Worm (Caenorhabditis elegans) whole organism, L3 larva: ENCODE data around the gene F46E10.18.

ENCODE experiments used
- ZK546.5 ChIP-seq: sonication (generic microtip); optimal IDR thresholded peaks from 2 replicates; lab custom pipeline; 2017; ENCODE audit warnings: missing biosample characterization, missing genetic modification characterization
- aly-2 ChIP-seq: fragments of 150-350 bp; optimal IDR thresholded peaks from 2 replicates; lab custom pipeline; 2014; ENCODE audit warnings: missing biosample characterization, missing genetic modification characterization
- ama-1 ChIP-seq: fragments of 150-350 bp; optimal IDR thresholded peaks from 2 replicates; lab custom pipeline; 2018
- ceh-16 ChIP-seq: sonication (generic microtip); optimal IDR thresholded peaks from 2 replicates; lab custom pipeline; 2017; ENCODE audit warnings: missing biosample characterization, missing genetic modification characterization
- ceh-28 ChIP-seq: fragments of 150-350 bp; optimal IDR thresholded peaks from 2 replicates; lab custom pipeline; 2014; ENCODE audit warnings: missing biosample characterization, missing genetic modification reagents, missing genetic modification characterization
- egl-5 ChIP-seq: fragments of 150-350 bp; optimal IDR thresholded peaks from 2 replicates; lab custom pipeline; 2017; ENCODE audit warnings: missing biosample characterization, missing genetic modification reagents, missing genetic modification characterization, inconsistent platforms
- elt-2 ChIP-seq: sonication (generic microtip); optimal IDR thresholded peaks from 2 replicates; lab custom pipeline; 2016; ENCODE audit warnings: missing genetic modification reagents, mild to moderate bottlenecking, missing genetic modification characterization, missing compliant biosample characterization
- elt-3 ChIP-seq, 3 experiments: fragments of 150-350 bp in 1 of 3; sonication (generic microtip) in 2 of 3; optimal IDR thresholded peaks; 2 replicates in 2 of 3; 4 replicates in 1 of 3; lab custom pipeline; 2014 to 2017; ENCODE audit warnings: missing biosample characterization in 3 of 3, missing genetic modification characterization in 3 of 3
- fkh-2 ChIP-seq: fragments of 150-350 bp; optimal IDR thresholded peaks from 2 replicates; lab custom pipeline; 2014; ENCODE audit warnings: missing biosample characterization, missing genetic modification reagents, missing genetic modification characterization
- hmg-11 ChIP-seq: sonication (generic microtip); optimal IDR thresholded peaks from 2 replicates; lab custom pipeline; 2016; ENCODE audit warnings: missing genetic modification characterization, missing compliant biosample characterization
- jun-1 ChIP-seq: fragments of 150-350 bp; optimal IDR thresholded peaks from 2 replicates; lab custom pipeline; 2014; ENCODE audit warnings: missing biosample characterization, missing genetic modification reagents, missing genetic modification characterization
- lin-15B ChIP-seq: fragments of 150-350 bp; optimal IDR thresholded peaks from 2 replicates; lab custom pipeline; 2014; ENCODE audit warnings: missing biosample characterization, missing genetic modification characterization
- lin-39 ChIP-seq: fragments of 150-350 bp; optimal IDR thresholded peaks from 2 replicates; lab custom pipeline; 2018; ENCODE audit warnings: missing biosample characterization, missing genetic modification reagents, missing genetic modification characterization
- lsy-12 ChIP-seq: sonication (generic microtip); optimal IDR thresholded peaks from 2 replicates; lab custom pipeline; 2016; ENCODE audit warnings: mild to moderate bottlenecking, missing genetic modification characterization, missing compliant biosample characterization
- mdl-1 ChIP-seq: fragments of 150-350 bp; optimal IDR thresholded peaks from 2 replicates; lab custom pipeline; 2014; ENCODE audit warnings: missing biosample characterization, missing genetic modification characterization
- mml-1 ChIP-seq: fragments of 150-350 bp; sonication (generic microtip); optimal IDR thresholded peaks from 3 replicates; lab custom pipeline; 2014; ENCODE audit warnings: missing biosample characterization, missing genetic modification characterization
- nfya-1 ChIP-seq: sonication (generic microtip); optimal IDR thresholded peaks from 2 replicates; lab custom pipeline; 2017; ENCODE audit warnings: missing genetic modification characterization, mild to moderate bottlenecking, missing compliant biosample characterization, antibody characterized with exemption, moderate library complexity; ENCODE audit not compliant: insufficient read depth
- nhr-11 ChIP-seq: fragments of 150-350 bp; optimal IDR thresholded peaks from 2 replicates; lab custom pipeline; 2014; ENCODE audit warnings: missing biosample characterization, missing genetic modification characterization
- nhr-23 ChIP-seq: fragments of 150-350 bp; optimal IDR thresholded peaks from 2 replicates; lab custom pipeline; 2014; ENCODE audit warnings: missing biosample characterization, missing genetic modification reagents, missing genetic modification characterization
- nhr-25 ChIP-seq: sonication (generic microtip); optimal IDR thresholded peaks from 2 replicates; lab custom pipeline; 2017; ENCODE audit warnings: missing biosample characterization, missing genetic modification characterization
- nhr-28 ChIP-seq: fragments of 150-350 bp; optimal IDR thresholded peaks from 2 replicates; lab custom pipeline; 2014; ENCODE audit warnings: missing biosample characterization, missing genetic modification characterization
- nhr-43 ChIP-seq: sonication (generic microtip); optimal IDR thresholded peaks from 2 replicates; lab custom pipeline; 2016; ENCODE audit warnings: mild to moderate bottlenecking, missing genetic modification characterization, missing compliant biosample characterization; ENCODE audit not compliant: poor library complexity, severe bottlenecking
- nhr-67 ChIP-seq: fragments of 150-350 bp; optimal IDR thresholded peaks from 2 replicates; lab custom pipeline; 2014; ENCODE audit warnings: missing biosample characterization, missing genetic modification characterization
- nhr-76 ChIP-seq: fragments of 150-350 bp; sonication (generic microtip); optimal IDR thresholded peaks from 5 replicates; lab custom pipeline; 2014; ENCODE audit warnings: missing biosample characterization, missing genetic modification characterization
- nhr-77 ChIP-seq: fragments of 150-350 bp; optimal IDR thresholded peaks from 2 replicates; lab custom pipeline; 2014; ENCODE audit warnings: missing biosample characterization, missing genetic modification characterization
- pha-4 ChIP-seq: fragments of 150-350 bp; optimal IDR thresholded peaks from 2 replicates; lab custom pipeline; 2014; ENCODE audit warnings: missing biosample characterization, missing genetic modification reagents, missing genetic modification characterization
- pqm-1 ChIP-seq: fragments of 150-350 bp; optimal IDR thresholded peaks from 2 replicates; lab custom pipeline; 2017; ENCODE audit warnings: missing biosample characterization, missing genetic modification characterization, inconsistent platforms
- skn-1 ChIP-seq: fragments of 150-350 bp; optimal IDR thresholded peaks from 2 replicates; lab custom pipeline; 2014; ENCODE audit warnings: missing biosample characterization, missing genetic modification characterization
- snpc-4 ChIP-seq: fragments of 150-350 bp; optimal IDR thresholded peaks from 2 replicates; lab custom pipeline; 2014; ENCODE audit warnings: missing biosample characterization, missing genetic modification characterization
- tbx-2 ChIP-seq: sonication (generic microtip); optimal IDR thresholded peaks from 2 replicates; lab custom pipeline; 2016; ENCODE audit warnings: mild to moderate bottlenecking, missing genetic modification characterization, missing compliant biosample characterization
- unc-39 ChIP-seq: sonication (generic microtip); optimal IDR thresholded peaks from 4 replicates; lab custom pipeline; 2017; ENCODE audit warnings: missing biosample characterization, missing genetic modification characterization
- unc-62 ChIP-seq: fragments of 150-350 bp; sonication (generic microtip); optimal IDR thresholded peaks from 4 replicates; lab custom pipeline; 2014; ENCODE audit warnings: missing biosample characterization, missing genetic modification reagents, missing genetic modification characterization
- ztf-11 ChIP-seq: fragments of 150-350 bp; optimal IDR thresholded peaks from 2 replicates; lab custom pipeline; 2014; ENCODE audit warnings: missing biosample characterization, missing genetic modification characterization

The F46E10.18 gene

DNA sequence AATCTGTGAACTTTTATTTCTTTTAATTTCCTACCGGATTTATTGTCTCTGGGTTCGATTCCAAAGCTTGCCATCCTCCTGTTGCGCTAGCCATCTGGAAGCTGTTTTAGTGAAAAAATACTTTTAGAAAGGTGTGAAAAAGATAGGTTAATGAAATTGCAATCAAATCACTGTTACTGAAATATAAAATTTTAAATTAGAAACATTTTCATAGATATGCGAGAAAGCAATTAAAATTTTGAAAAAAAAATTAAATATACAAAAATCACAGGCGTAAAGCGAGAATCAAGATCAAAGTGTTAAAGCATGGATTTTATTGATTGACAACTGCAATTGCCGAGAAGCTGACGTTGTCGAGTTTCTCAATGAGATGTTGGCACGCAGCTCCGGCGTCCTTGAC lies 11.1 kb upstream of the F46E10.18 start, which contains the start of gene ubh-2:
TSS of gene ubh-2 (minus strand) at position 101 of the 400 bp plus-strand sequence.
- TF ChIP-seq pha-4 (tag; lab: Kevin White, UChicago), result no peak
- no peak for TF ChIP-seq ztf-11 (tag; lab: Kevin White, UChicago)
- no peak for TF ChIP-seq fkh-2 (tag; lab: Kevin White, UChicago)
- no peak for TF ChIP-seq mdl-1
- no peak for TF ChIP-seq nhr-28 (tag; lab: Kevin White, UChicago)

ce11 chrV:6510622-6511021 lies 10.2 kb upstream of the F46E10.18 start:
- TF ChIP-seq nhr-76 (tag; lab: Kevin White, UChicago) (no peak), jun-1 (tag; lab: Kevin White, UChicago) (no peak), lsy-12 (tag; lab: Kevin White, UChicago) (no peak), nhr-28 (tag; lab: Kevin White, UChicago) (no peak)
- TF ChIP-seq, all 47 proteins: peak for 0

- TF ChIP-seq snpc-4 (tag; lab: Kevin White, UChicago) (no peak), ama-1 (lab: Kevin White, UChicago) (peak; percentile 52), nhr-67 (no peak), mdl-1 (no peak), hmg-11 (tag; lab: Kevin White, UChicago) (no peak), nhr-11 (tag; lab: Kevin White, UChicago) (no peak), nhr-23 (tag; lab: Kevin White, UChicago) (peak; percentile 51), ZK546.5 (no peak), elt-3 (tag; optimal IDR thresholded peaks at IDR 0.05; lab: Kevin White, UChicago) (peak in 1 of 3 experiments; percentile 25)
- TF ChIP-seq, all 47 proteins: peak for 3
Observed at ce11 chrV:6511121-6511520, 9.7 kb upstream of the F46E10.18 start, which contains the start of gene ubh-1. Gene ubh-1 (minus strand): TSS chrV:6511409.

DNA sequence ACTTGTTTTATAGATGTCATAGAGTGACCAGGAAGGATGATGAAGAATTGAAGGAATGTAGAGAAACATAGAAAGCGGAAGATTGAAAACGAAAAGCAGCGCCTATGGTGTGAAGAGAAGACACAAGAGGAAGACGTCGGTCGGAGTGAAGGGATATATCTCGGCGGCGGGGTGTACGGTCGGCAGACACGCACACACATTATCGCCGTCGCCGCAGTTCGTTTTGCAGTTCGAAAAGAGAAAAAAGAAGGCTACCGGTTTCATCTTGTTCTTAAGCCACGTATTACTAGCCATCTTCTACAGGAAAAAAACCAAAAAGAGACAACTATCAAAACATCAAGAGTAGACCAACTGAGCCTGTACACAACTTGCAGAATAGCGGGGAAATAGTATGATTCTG lies 7.5 kb upstream of the F46E10.18 start:
- TF ChIP-seq lsy-12 (tag; lab: Kevin White, UChicago) (no peak), snpc-4 (tag; lab: Kevin White, UChicago) (no peak), unc-39 (tag; lab: Kevin White, UChicago) (no peak), pqm-1 (tag; lab: Kevin White, UChicago) (no peak), ceh-16 (tag; lab: Kevin White, UChicago) (no peak), lin-39 (no peak), ZK546.5 (no peak), nhr-28 (tag; lab: Kevin White, UChicago) (no peak), nhr-43 (tag; lab: Kevin White, UChicago) (peak; percentile 28), mdl-1 (no peak), nhr-25 (tag; lab: Kevin White, UChicago) (peak; percentile 68), hmg-11 (tag; lab: Kevin White, UChicago) (no peak), fkh-2 (tag; lab: Kevin White, UChicago) (no peak), nhr-23 (tag; lab: Kevin White, UChicago) (peak; percentile 1), skn-1 (no peak), ceh-28 (tag; lab: Kevin White, UChicago) (no peak), ama-1 (lab: Kevin White, UChicago) (no peak)

DNA sequence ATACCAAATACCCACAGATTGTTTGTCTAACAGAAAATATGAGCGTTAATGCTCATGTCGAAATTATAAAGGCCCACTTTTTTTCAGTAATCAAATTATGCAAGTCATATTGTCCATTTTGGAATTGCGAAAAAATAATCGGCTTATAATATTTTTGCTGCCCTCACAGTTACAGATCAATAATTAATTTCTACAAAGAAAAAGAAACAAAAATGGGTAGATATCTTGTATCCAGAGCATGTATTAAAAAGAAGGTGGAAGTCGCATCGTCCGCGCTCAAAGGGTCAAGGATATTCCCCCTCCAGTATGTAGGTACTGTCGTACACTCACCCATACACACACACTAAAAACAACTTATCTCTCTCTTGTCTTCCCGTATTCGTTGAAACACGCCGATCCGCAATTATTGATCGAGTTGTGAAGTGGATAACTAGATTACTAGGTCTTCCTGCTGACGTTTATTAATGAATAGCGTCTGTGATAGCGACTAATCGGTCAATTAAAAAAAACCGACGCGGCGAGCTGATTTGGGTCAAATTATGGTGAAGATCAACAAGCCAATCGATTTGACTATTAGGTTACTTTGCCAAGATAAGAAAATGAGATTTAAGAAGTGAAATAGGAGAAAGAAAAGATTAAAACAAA lies 6.9 kb upstream of the F46E10.18 start:
- peak; percentile 18 for TF ChIP-seq nhr-43 (tag; lab: Kevin White, UChicago)
- TF ChIP-seq nhr-23 (tag; lab: Kevin White, UChicago), result peak; percentile 92
- no peak for TF ChIP-seq elt-2 (tag; lab: Kevin White, UChicago)
- TF ChIP-seq pqm-1 (tag; lab: Kevin White, UChicago), result no peak
- peak; percentile 46 for TF ChIP-seq ceh-28 (tag; lab: Kevin White, UChicago)
- TF ChIP-seq, all 47 proteins: peak for 3

- TF ChIP-seq unc-62 (GFP tag; lab: Kevin White, UChicago) (no peak), aly-2 (tag; lab: Kevin White, UChicago) (no peak), nhr-23 (tag; lab: Kevin White, UChicago) (peak; percentile 66), nhr-77 (tag; lab: Kevin White, UChicago) (no peak), nfya-1 (peak; percentile 14), ama-1 (lab: Kevin White, UChicago) (peak; percentile 99), lin-39 (peak; percentile 24), lsy-12 (tag; lab: Kevin White, UChicago) (peak; percentile 46), mml-1 (no peak), hmg-11 (tag; lab: Kevin White, UChicago) (no peak), nhr-43 (tag; lab: Kevin White, UChicago) (peak; percentile 85), nhr-25 (tag; lab: Kevin White, UChicago) (peak; percentile 66), elt-3 (tag; optimal IDR thresholded peaks at IDR 0.05; lab: Kevin White, UChicago) (peak in 1 of 3 experiments; percentile 85), lin-15B (no peak), ceh-28 (tag; lab: Kevin White, UChicago) (peak; percentile 10), tbx-2 (tag; lab: Kevin White, UChicago) (peak; percentile 43), egl-5 (peak; percentile 52), elt-2 (tag; lab: Kevin White, UChicago) (peak; percentile 29)
Observed at ce11 chrV:6514887-6515324, 5.9 kb upstream of the F46E10.18 start, which contains the start of gene dpy-11. Gene dpy-11 (minus strand): TSS chrV:6515240.
